In the genomic region with DNA sequence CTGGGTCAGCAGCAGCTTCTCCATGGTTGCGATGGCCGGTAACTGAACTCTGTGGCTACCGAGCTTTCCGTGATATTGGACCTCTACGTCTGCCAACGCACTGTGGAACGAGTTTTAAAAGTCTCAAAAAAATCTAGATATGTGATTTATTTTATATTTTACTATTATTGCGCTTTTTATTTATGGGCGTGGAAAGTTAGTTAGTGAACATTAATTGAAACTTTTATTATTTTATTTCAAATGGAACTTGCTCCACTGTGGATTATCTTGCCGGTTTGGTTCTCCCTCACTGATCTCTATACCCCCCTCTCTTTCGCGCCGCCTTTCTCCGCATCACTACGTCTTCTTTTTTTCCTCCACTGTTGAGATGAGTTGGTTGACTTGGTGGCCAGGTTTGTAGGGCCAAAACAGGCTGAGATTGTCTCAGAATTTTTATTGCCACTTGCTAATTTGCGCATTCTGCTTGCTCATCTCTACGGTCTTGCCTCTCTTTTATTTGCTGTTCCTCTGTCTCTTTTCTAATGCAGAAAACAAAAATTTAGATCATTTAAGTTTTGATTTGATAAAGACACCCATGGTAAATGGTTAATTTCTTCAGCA, we compare ENCODE assay signal across 1 fruit fly cellular context.
TF ChIP-seq lines count a peak whose summit lies in the region.

A gene (minus strand): TSS at position 54 of the 600 bp plus-strand sequence.

TF ChIP-seq in whole organism, embryonic, 481 proteins besides CTCF, POLR2A, EP300 and RAD21 (continued from another document and continues in another):
- TF ChIP-seq CG3726 (GFP tag; IDR thresholded peaks at IDR 0.05; lab: Robert Waterston, UW) (no peak), az2 (GFP tag; optimal IDR thresholded peaks at IDR 0.05; lab: Kevin White, UChicago) (peak; percentile 68), caup (GFP tag; optimal IDR thresholded peaks at IDR 0.05; lab: Kevin White, UChicago; ENCODE audit: severe bottlenecking) (peak; percentile 58), tx (GFP tag; optimal IDR thresholded peaks at IDR 0.05; lab: Kevin White, UChicago) (peak; percentile 4), abd-A (tag; optimal IDR thresholded peaks at IDR 0.05; lab: Kevin White, UChicago) (no peak), esg (GFP tag; conservative IDR thresholded peaks at IDR 0.05; lab: Robert Waterston, UW) (peak; percentile 68), CG17829 (tag; optimal IDR thresholded peaks at IDR 0.05; lab: Kevin White, UChicago) (peak; percentile 52), CG1529 (GFP tag; optimal IDR thresholded peaks at IDR 0.05; lab: Kevin White, UChicago) (peak; percentile 74), E2f1 (GFP tag; IDR thresholded peaks at IDR 0.05; lab: Robert Waterston, UW) (peak; percentile 69), sens-2 (GFP tag; IDR thresholded peaks at IDR 0.05; lab: Robert Waterston, UW) (peak; percentile 78), CG13296 (GFP tag; optimal IDR thresholded peaks at IDR 0.05; lab: Kevin White, UChicago) (peak; percentile 63), Sry-δ (GFP tag; optimal IDR thresholded peaks at IDR 0.05; lab: Kevin White, UChicago) (peak; percentile 3), CG30020 (tag; optimal IDR thresholded peaks at IDR 0.05; lab: Kevin White, UChicago) (no peak), Dp (GFP tag; optimal IDR thresholded peaks at IDR 0.05; lab: Kevin White, UChicago) (no peak), CG12104 (GFP tag; optimal IDR thresholded peaks at IDR 0.05; lab: Kevin White, UChicago) (peak; percentile 43), dysf (GFP tag; IDR thresholded peaks at IDR 0.05; lab: Robert Waterston, UW) (peak; percentile 81), CG2116 (GFP tag; optimal IDR thresholded peaks at IDR 0.05; lab: Kevin White, UChicago) (peak; percentile 20), C15 (GFP tag; IDR thresholded peaks at IDR 0.05; lab: Robert Waterston, UW) (no peak), trem (tag; optimal IDR thresholded peaks at IDR 0.05; lab: Kevin White, UChicago) (peak; percentile 68), crc (GFP tag; optimal IDR thresholded peaks at IDR 0.05; lab: Kevin White, UChicago) (peak; percentile 11), CG11504 (tag; optimal IDR thresholded peaks at IDR 0.05; lab: Kevin White, UChicago) (peak; percentile 76), CG18619 (GFP tag; optimal IDR thresholded peaks at IDR 0.05; lab: Kevin White, UChicago) (peak; percentile 40), CG15479 (GFP tag; optimal IDR thresholded peaks at IDR 0.05; lab: Kevin White, UChicago) (no peak), CG30431 (GFP tag; optimal IDR thresholded peaks at IDR 0.05; lab: Kevin White, UChicago) (peak; percentile 32), hkb (optimal IDR thresholded peaks at IDR 0.05; lab: Kevin White, UChicago) (no peak), hkb (GFP tag; IDR thresholded peaks at IDR 0.05; lab: Robert Waterston, UW) (peak; percentile 86), Rx (GFP tag; IDR thresholded peaks at IDR 0.05; lab: Robert Waterston, UW) (0 out of 2 replicates have a peak, but pooled peaks have one; percentile 18), Ets65A (GFP tag; lab: Kevin White, UChicago) (no peak), CG3847 (GFP tag; IDR thresholded peaks at IDR 0.05; lab: Robert Waterston, UW) (peak; percentile 59), slou (GFP tag; optimal IDR thresholded peaks at IDR 0.05; lab: Kevin White, UChicago) (peak; percentile 19), sna (GFP tag; IDR thresholded peaks at IDR 0.05; lab: Robert Waterston, UW; ENCODE audit: partially characterized antibody) (no peak), onecut (GFP tag; IDR thresholded peaks at IDR 0.05; lab: Robert Waterston, UW) (peak; percentile 63), CG7987 (GFP tag; optimal IDR thresholded peaks at IDR 0.05; lab: Kevin White, UChicago) (no peak), CG8290 (GFP tag; optimal IDR thresholded peaks at IDR 0.05; lab: Kevin White, UChicago) (peak; percentile 23), CG8290 (tag; optimal IDR thresholded peaks at IDR 0.05; lab: Kevin White, UChicago) (no peak), CG12236 (GFP tag; optimal IDR thresholded peaks at IDR 0.05; lab: Kevin White, UChicago) (no peak), Eip74EF (GFP tag; optimal IDR thresholded peaks at IDR 0.05; lab: Kevin White, UChicago) (peak in 1 of 2 experiments; percentile 55), fd64A (GFP tag; optimal IDR thresholded peaks at IDR 0.05; lab: Kevin White, UChicago) (peak; percentile 43), Jarid2 (GFP tag; optimal IDR thresholded peaks at IDR 0.05; lab: Kevin White, UChicago) (peak; percentile 27), CG18764 (GFP tag; optimal IDR thresholded peaks at IDR 0.05; lab: Kevin White, UChicago) (peak; percentile 29), Stat92E (GFP tag; optimal IDR thresholded peaks at IDR 0.05; lab: Kevin White, UChicago) (peak in 1 of 3 experiments; percentile 39), gt (GFP tag; IDR thresholded peaks at IDR 0.05; lab: Robert Waterston, UW) (no peak), CG12155 (GFP tag; optimal IDR thresholded peaks at IDR 0.05; lab: Kevin White, UChicago) (peak; percentile 59), CG14860 (GFP tag; IDR thresholded peaks at IDR 0.05; lab: Robert Waterston, UW; ENCODE audit: partially characterized antibody) (0 out of 3 replicates have a peak, but pooled peaks have one; percentile 18), fru (optimal IDR thresholded peaks at IDR 0.05; lab: Kevin White, UChicago) (no peak), sens (GFP tag; lab: Kevin White, UChicago) (peak; percentile 92), CG18011 (GFP tag; optimal IDR thresholded peaks at IDR 0.05; lab: Kevin White, UChicago) (peak; percentile 8), CG10959 (GFP tag; IDR thresholded peaks at IDR 0.05; lab: Robert Waterston, UW) (peak; percentile 79), Hr51 (GFP tag; optimal IDR thresholded peaks at IDR 0.05; lab: Kevin White, UChicago) (peak; percentile 13 to 58), CG6813 (GFP tag; optimal IDR thresholded peaks at IDR 0.05; lab: Kevin White, UChicago) (peak; percentile 67), ATbp (GFP tag; optimal IDR thresholded peaks at IDR 0.05; lab: Kevin White, UChicago) (peak; percentile 82), CG13894 (tag; optimal IDR thresholded peaks at IDR 0.05; lab: Kevin White, UChicago) (no peak), exex (tag; optimal IDR thresholded peaks at IDR 0.05; lab: Kevin White, UChicago) (no peak), CG16863 (GFP tag; optimal IDR thresholded peaks at IDR 0.05; lab: Kevin White, UChicago) (peak; percentile 41), scrt (GFP tag; optimal IDR thresholded peaks at IDR 0.05; lab: Kevin White, UChicago) (peak; percentile 45), ash1 (GFP tag; optimal IDR thresholded peaks at IDR 0.05; lab: Kevin White, UChicago) (no peak), aop (GFP tag; IDR thresholded peaks at IDR 0.05; lab: Robert Waterston, UW) (0 out of 2 replicates have a peak, but pooled peaks have one; percentile 35), Asciz (GFP tag; optimal IDR thresholded peaks at IDR 0.05; lab: Kevin White, UChicago) (peak; percentile 68), zfh2 (GFP tag; optimal IDR thresholded peaks at IDR 0.05; lab: Kevin White, UChicago) (peak; percentile 3), ase (GFP tag; IDR thresholded peaks at IDR 0.05; lab: Robert Waterston, UW) (no peak; the same call in 2 of the 3 replicates), br (optimal IDR thresholded peaks at IDR 0.05; lab: Kevin White, UChicago) (no peak), Dek (tag; optimal IDR thresholded peaks at IDR 0.05; lab: Kevin White, UChicago) (peak; percentile 34), CG2202 (tag; optimal IDR thresholded peaks at IDR 0.05; lab: Kevin White, UChicago) (peak; percentile 62), CG7839 (tag; optimal IDR thresholded peaks at IDR 0.05; lab: Kevin White, UChicago) (peak; percentile 70), phol (tag; optimal IDR thresholded peaks at IDR 0.05; lab: Kevin White, UChicago) (peak; percentile 71), ttk (GFP tag; IDR thresholded peaks at IDR 0.05; lab: Robert Waterston, UW) (peak; percentile 61; the same call in 1 of the 2 replicates), Xrp1 (GFP tag; IDR thresholded peaks at IDR 0.05; lab: Robert Waterston, UW) (peak; percentile 86), Taf1 (GFP tag; IDR thresholded peaks at IDR 0.05; lab: Robert Waterston, UW) (peak; percentile 60; the same call in 1 of the 2 replicates), disco-r (GFP tag; optimal IDR thresholded peaks at IDR 0.05; lab: Kevin White, UChicago) (no peak), CG34422 (GFP tag; IDR thresholded peaks at IDR 0.05; lab: Robert Waterston, UW) (peak; percentile 62; the same call in 1 of the 3 replicates), CG4424 (GFP tag; optimal IDR thresholded peaks at IDR 0.05; lab: Kevin White, UChicago) (peak; percentile 77), Dad (GFP tag; optimal IDR thresholded peaks at IDR 0.05; lab: Kevin White, UChicago) (peak; percentile 37), maf-S (GFP tag; optimal IDR thresholded peaks at IDR 0.05; lab: Kevin White, UChicago) (peak; percentile 37), Ssrp (tag; optimal IDR thresholded peaks at IDR 0.05; lab: Kevin White, UChicago) (peak; percentile 69), CG7556 (GFP tag; optimal IDR thresholded peaks at IDR 0.05; lab: Kevin White, UChicago) (peak; percentile 63), CG17568 (GFP tag; optimal IDR thresholded peaks at IDR 0.05; lab: Kevin White, UChicago) (peak; percentile 42), Chrac-16 (GFP tag; optimal IDR thresholded peaks at IDR 0.05; lab: Kevin White, UChicago) (peak; percentile 63), Ets97D (GFP tag; optimal IDR thresholded peaks at IDR 0.05; lab: Kevin White, UChicago) (peak; percentile 6), MBD-R2 (GFP tag; IDR thresholded peaks at IDR 0.05; lab: Robert Waterston, UW) (peak; percentile 59; the same call in 1 of the 2 replicates), yki (optimal IDR thresholded peaks at IDR 0.05; lab: Kevin White, UChicago) (no peak), Sox102F (GFP tag; optimal IDR thresholded peaks at IDR 0.05; lab: Kevin White, UChicago) (peak; percentile 75), CG12659 (GFP tag; optimal IDR thresholded peaks at IDR 0.05; lab: Kevin White, UChicago) (peak; percentile 55), CG12391 (tag; optimal IDR thresholded peaks at IDR 0.05; lab: Kevin White, UChicago) (peak; percentile 75), pb (GFP tag; optimal IDR thresholded peaks at IDR 0.05; lab: Kevin White, UChicago) (no peak), Kr (GFP tag; optimal IDR thresholded peaks at IDR 0.05; lab: Kevin White, UChicago) (no peak), CG11456 (GFP tag; IDR thresholded peaks at IDR 0.05; lab: Robert Waterston, UW) (peak; percentile 69; the same call in 2 of the 3 replicates), CG42726 (GFP tag; IDR thresholded peaks at IDR 0.05; lab: Robert Waterston, UW; ENCODE audit: partially characterized antibody) (no peak), HLH54F (GFP tag; optimal IDR thresholded peaks at IDR 0.05; lab: Kevin White, UChicago) (no peak), CG14050 (GFP tag; IDR thresholded peaks at IDR 0.05; lab: Robert Waterston, UW) (peak; percentile 34; the same call in 1 of the 3 replicates), Trl (optimal IDR thresholded peaks at IDR 0.05; lab: Kevin White, UChicago) (no peak), Trl (GFP tag; optimal IDR thresholded peaks at IDR 0.05; lab: Kevin White, UChicago) (peak; percentile 50), ftz-f1 (GFP tag; optimal IDR thresholded peaks at IDR 0.05; lab: Kevin White, UChicago) (no peak), CG10209 (GFP tag; optimal IDR thresholded peaks at IDR 0.05; lab: Kevin White, UChicago) (peak; percentile 59), CG9876 (GFP tag; optimal IDR thresholded peaks at IDR 0.05; lab: Kevin White, UChicago) (no peak), mam (GFP tag; optimal IDR thresholded peaks at IDR 0.05; lab: Kevin White, UChicago) (peak; percentile 27), rib (GFP tag; IDR thresholded peaks at IDR 0.05; lab: Robert Waterston, UW) (0 out of 2 replicates have a peak, but pooled peaks have one; percentile 17), CG13424 (tag; optimal IDR thresholded peaks at IDR 0.05; lab: Kevin White, UChicago) (peak; percentile 77), CG2889 (GFP tag; IDR thresholded peaks at IDR 0.05; lab: Robert Waterston, UW) (peak; percentile 68; the same call in 2 of the 3 replicates), CG17802 (tag; optimal IDR thresholded peaks at IDR 0.05; lab: Kevin White, UChicago) (peak; percentile 49), CG15601 (tag; optimal IDR thresholded peaks at IDR 0.05; lab: Kevin White, UChicago) (peak; percentile 74), zfh1 (GFP tag; IDR thresholded peaks at IDR 0.05; lab: Robert Waterston, UW) (peak; percentile 85), pho (GFP tag; optimal IDR thresholded peaks at IDR 0.05; lab: Kevin White, UChicago) (peak; percentile 24), CG31441 (GFP tag; IDR thresholded peaks at IDR 0.05; lab: Robert Waterston, UW) (peak; percentile 70), NC2β (GFP tag; optimal IDR thresholded peaks at IDR 0.05; lab: Kevin White, UChicago) (no peak), CG18599 (GFP tag; optimal IDR thresholded peaks at IDR 0.05; lab: Kevin White, UChicago) (peak; percentile 71), dmrt99B (tag; optimal IDR thresholded peaks at IDR 0.05; lab: Kevin White, UChicago) (peak; percentile 69), CG17328 (GFP tag; IDR thresholded peaks at IDR 0.05; lab: Robert Waterston, UW) (peak; percentile 86), CG5180 (GFP tag; optimal IDR thresholded peaks at IDR 0.05; lab: Kevin White, UChicago) (peak; percentile 23), CG2712 (tag; optimal IDR thresholded peaks at IDR 0.05; lab: Kevin White, UChicago) (peak; percentile 75), luna (GFP tag; optimal IDR thresholded peaks at IDR 0.05; lab: Kevin White, UChicago) (no peak), CG6689 (GFP tag; IDR thresholded peaks at IDR 0.05; lab: Robert Waterston, UW) (peak; percentile 66), zen (tag; optimal IDR thresholded peaks at IDR 0.05; lab: Kevin White, UChicago) (peak; percentile 49), dati (GFP tag; IDR thresholded peaks at IDR 0.05; lab: Robert Waterston, UW) (peak; percentile 55; the same call in 1 of the 2 replicates), unpg (GFP tag; optimal IDR thresholded peaks at IDR 0.05; lab: Kevin White, UChicago) (peak; percentile 85), CG2129 (GFP tag; IDR thresholded peaks at IDR 0.05; lab: Robert Waterston, UW; ENCODE audit: partially characterized antibody) (no peak), Nf-YB (GFP tag; optimal IDR thresholded peaks at IDR 0.05; lab: Kevin White, UChicago) (peak; percentile 51), run (tag; optimal IDR thresholded peaks at IDR 0.05; lab: Kevin White, UChicago) (peak; percentile 53), CG4707 (GFP tag; optimal IDR thresholded peaks at IDR 0.05; lab: Kevin White, UChicago) (peak; percentile 68), CG43689 (GFP tag; IDR thresholded peaks at IDR 0.05; lab: Robert Waterston, UW) (no peak), CG12769 (tag; optimal IDR thresholded peaks at IDR 0.05; lab: Kevin White, UChicago) (peak; percentile 25), Usf (GFP tag; optimal IDR thresholded peaks at IDR 0.05; lab: Kevin White, UChicago) (peak; percentile 35), CG10462 (GFP tag; optimal IDR thresholded peaks at IDR 0.05; lab: Kevin White, UChicago) (peak; percentile 33), H2.0 (GFP tag; IDR thresholded peaks at IDR 0.05; lab: Robert Waterston, UW) (peak; percentile 63)
